Worm (Caenorhabditis elegans): ENCODE data around the gene B0564.2.
"Not testable (repeated sequence)": the region's sequence is repeated elsewhere in the genome, so short reads cannot be mapped to it uniquely, and the experiment has no call there.

ce11 chrIV:13140792-13141191 is 33.3 kb downstream of the B0564.2 start:
- not testable (repeated sequence) for TF ChIP-seq fkh-3 (tag; optimal IDR thresholded peaks at IDR 0.05); ztf-6 (GFP tag; IDR thresholded peaks at IDR 0.05); unc-130 (GFP tag; optimal IDR thresholded peaks at IDR 0.05); nhr-90 (tag; optimal IDR thresholded peaks at IDR 0.05)

Measured in whole organism, young adult.